Fruit fly (Drosophila melanogaster): ENCODE data around the gene CG13454.

dm6 chr3L:15510787-15511186, 6.1 kb downstream of the CG13454 start, which contains the start of gene MsrA:
- TF ChIP-seq CG7045 (GFP tag; optimal IDR thresholded peaks at IDR 0.05) (no peak), kay (GFP tag; ENCODE audit: borderline replicate concordance) (peak; percentile 31)

All from whole organism, adult.